Fruit fly (Drosophila melanogaster) Kc167 (cell line): ENCODE results near the gene Jupiter.

Source experiments
- Myc ChIP-seq: fragments of >200 bp; optimal IDR thresholded peaks from 2 replicates; lab custom pipeline; 2017; ENCODE audit warnings: missing external identifiers
- Sin3A ChIP-seq: fragments of >200 bp; optimal IDR thresholded peaks from 2 replicates; lab custom pipeline; 2018; ENCODE audit warnings: missing external identifiers
- h ChIP-seq: fragments of >200 bp; optimal IDR thresholded peaks from 3 replicates; lab custom pipeline; 2018; ENCODE audit warnings: missing external identifiers
- insv ChIP-seq: fragments of >200 bp; optimal IDR thresholded peaks from 3 replicates; lab custom pipeline; 2018; ENCODE audit warnings: missing external identifiers

- no peak for TF ChIP-seq insv (lab: Kevin White, UChicago)
- TF ChIP-seq h (lab: Kevin White, UChicago) = no peak
- TF ChIP-seq Myc = no peak
- TF ChIP-seq Sin3A (lab: Kevin White, UChicago) = no peak
Measured at dm6 chr3R:11616219-11616618, 3.5 kb downstream of the Jupiter start.
